Fruit fly (Drosophila melanogaster) S2 (cell line): ENCODE results near the gene stai.

Experiments used
- CG8478 ChIP-seq: fragments of >200 bp; optimal IDR thresholded peaks from 2 replicates; lab custom pipeline; 2018
- CTCF ChIP-seq, 2 experiments: fragments of >200 bp; optimal IDR thresholded peaks; 2 replicates each; lab custom pipeline; 2018

DNA sequence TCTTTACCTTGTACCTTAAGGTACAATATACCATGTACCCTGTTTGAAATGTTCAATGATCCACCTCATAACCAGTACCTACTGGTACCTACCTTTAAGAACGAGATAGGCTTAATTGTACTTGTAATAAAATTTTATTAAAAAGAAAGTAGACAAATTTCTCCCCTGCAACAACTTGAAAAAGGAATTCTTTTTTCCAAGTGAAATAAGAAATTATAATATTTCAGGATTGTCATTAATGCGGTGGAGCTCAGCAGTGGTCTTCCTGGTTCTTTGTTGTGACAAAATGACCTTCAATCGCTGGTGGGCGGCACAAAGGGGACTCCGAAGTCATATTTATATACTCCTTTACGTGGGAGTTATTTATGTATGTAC, 920 bp upstream of the stai start:
- TF ChIP-seq CG8478 (no peak), CTCF (optimal IDR thresholded peaks at IDR 0.05; lab: Kevin White, UChicago) (no peak)
